Fruit fly (Drosophila melanogaster) whole organism, embryonic: ENCODE results near the gene CG10341.
A peak's percentile ranks its signal among the peaks of the same experiment; 100 is the strongest.

Source experiments
- Antp ChIP-seq: fragments of 200-800 bp; sonication (Bioruptor generic); optimal IDR thresholded peaks from 3 replicates; lab custom pipeline; 2016; ENCODE audit warnings: missing biosample characterization, missing genetic modification characterization
- Atf3 ChIP-seq: fragments of 200-800 bp; sonication (Bioruptor generic); optimal IDR thresholded peaks from 3 replicates; lab custom pipeline; 2016; ENCODE audit warnings: missing biosample characterization, missing genetic modification characterization
- B-H1 ChIP-seq: fragments of 200-800 bp; sonication (Bioruptor generic); IDR thresholded peaks from 3 replicates; pipeline ENCODE4 v1.3.6; 2022; ENCODE audit warnings: missing biosample characterization, missing genetic modification characterization
- CG10654 ChIP-seq: fragments of 200-800 bp; sonication (Bioruptor generic); optimal IDR thresholded peaks from 2 replicates; lab custom pipeline; 2016; ENCODE audit warnings: missing biosample characterization, missing genetic modification characterization
- CG12236 ChIP-seq: fragments of 200-800 bp; sonication (Bioruptor generic); optimal IDR thresholded peaks from 2 replicates; lab custom pipeline; 2016; ENCODE audit warnings: missing biosample characterization, missing genetic modification characterization
- CG1233 ChIP-seq: fragments of 200-800 bp; sonication (Bioruptor generic); optimal IDR thresholded peaks from 4 replicates; lab custom pipeline; 2018; ENCODE audit warnings: missing biosample characterization, mild to moderate bottlenecking, missing genetic modification characterization
- CG14860 ChIP-seq: fragments of 200-800 bp; sonication (Bioruptor generic); IDR thresholded peaks from 3 replicates; pipeline ENCODE4 v1.3.6; 2022; ENCODE audit warnings: missing biosample characterization, missing genetic modification characterization; ENCODE audit not compliant: partially characterized antibody
- CG15269 ChIP-seq: fragments of 200-800 bp; sonication (Bioruptor generic); optimal IDR thresholded peaks from 2 replicates; lab custom pipeline; 2018; ENCODE audit warnings: missing biosample characterization, mild to moderate bottlenecking, missing genetic modification characterization, moderate library complexity
- CG17328 ChIP-seq: fragments of 200-800 bp; sonication (Bioruptor generic); IDR thresholded peaks from 2 replicates; pipeline ENCODE4 v1.3.6; 2022; ENCODE audit warnings: missing biosample characterization, missing genetic modification characterization
- CG17612 ChIP-seq: fragments of 200-800 bp; sonication (Bioruptor generic); IDR thresholded peaks from 2 replicates; pipeline ENCODE4 v1.3.6; 2022; ENCODE audit warnings: missing biosample characterization, missing genetic modification characterization
- CG17912 ChIP-seq: fragments of 200-800 bp; sonication (Bioruptor generic); optimal IDR thresholded peaks from 2 replicates; lab custom pipeline; 2018; ENCODE audit warnings: missing biosample characterization, mild to moderate bottlenecking, missing genetic modification characterization
- CG18764 ChIP-seq: fragments of 200-800 bp; sonication (Bioruptor generic); optimal IDR thresholded peaks from 3 replicates; lab custom pipeline; 2016; ENCODE audit warnings: missing biosample characterization, missing genetic modification characterization
- CG30020 ChIP-seq: fragments of 200-800 bp; optimal IDR thresholded peaks from 2 replicates; lab custom pipeline; 2019; ENCODE audit warnings: missing biosample characterization, mild to moderate bottlenecking, missing genetic modification characterization, moderate library complexity
- CG32767 ChIP-seq: fragments of 200-800 bp; sonication (Bioruptor generic); IDR thresholded peaks from 2 replicates; pipeline ENCODE4 v1.3.6; 2022; ENCODE audit warnings: missing biosample characterization, missing genetic modification characterization
- CG3847 ChIP-seq: fragments of 200-800 bp; sonication (Bioruptor generic); IDR thresholded peaks from 2 replicates; pipeline ENCODE4 v1.3.6; 2022; ENCODE audit warnings: missing biosample characterization, missing genetic modification characterization
- CG4730 ChIP-seq: fragments of 200-800 bp; sonication (Bioruptor generic); IDR thresholded peaks from 2 replicates; pipeline ENCODE4 v1.3.6; 2022; ENCODE audit warnings: missing biosample characterization, missing genetic modification characterization
- CG4820 ChIP-seq: fragments of 200-800 bp; sonication (Bioruptor generic); optimal IDR thresholded peaks from 3 replicates; lab custom pipeline; 2016; ENCODE audit warnings: missing biosample characterization, missing genetic modification characterization
- CG5953 ChIP-seq: fragments of 200-800 bp; sonication (Bioruptor generic); IDR thresholded peaks from 2 replicates; pipeline ENCODE4 v1.3.6; 2022; ENCODE audit warnings: missing biosample characterization, missing genetic modification characterization
- CG9797 ChIP-seq: fragments of 200-800 bp; sonication (Bioruptor generic); optimal IDR thresholded peaks from 3 replicates; lab custom pipeline; 2018; ENCODE audit warnings: missing biosample characterization, mild to moderate bottlenecking, missing genetic modification characterization
- Camta ChIP-seq: fragments of 200-800 bp; sonication (Bioruptor generic); optimal IDR thresholded peaks from 2 replicates; lab custom pipeline; 2016; ENCODE audit warnings: missing biosample characterization, missing genetic modification characterization
- CkIIα-i1 ChIP-seq: fragments of 200-800 bp; sonication (Bioruptor generic); IDR thresholded peaks from 2 replicates; pipeline ENCODE4 v1.3.6; 2022; ENCODE audit warnings: missing biosample characterization, missing genetic modification characterization
- CoRest ChIP-seq: fragments of 200-800 bp; sonication (Bioruptor generic); optimal IDR thresholded peaks from 3 replicates; lab custom pipeline; 2018; ENCODE audit warnings: missing biosample characterization, mild to moderate bottlenecking, missing genetic modification characterization, moderate library complexity
- CrebB ChIP-seq: fragments of 200-800 bp; sonication (Bioruptor generic); optimal IDR thresholded peaks from 3 replicates; lab custom pipeline; 2018; ENCODE audit warnings: missing biosample characterization, mild to moderate bottlenecking, missing genetic modification characterization
- Dfd ChIP-seq, 2 experiments: fragments of >200 bp; optimal IDR thresholded peaks; 2 replicates each; lab custom pipeline; 2017; ENCODE audit warnings: missing biosample characterization in 2 of 2, missing genetic modification characterization in 2 of 2
- Dip3 ChIP-seq: fragments of 200-800 bp; sonication (Bioruptor generic); optimal IDR thresholded peaks from 3 replicates; lab custom pipeline; 2016; ENCODE audit warnings: missing biosample characterization, missing genetic modification characterization
- Fer1 ChIP-seq: fragments of 200-800 bp; sonication (Bioruptor generic); optimal IDR thresholded peaks from 2 replicates; lab custom pipeline; 2017; ENCODE audit warnings: missing biosample characterization, mild to moderate bottlenecking, missing genetic modification characterization
- GATAe ChIP-seq: fragments of 200-800 bp; sonication (Bioruptor generic); conservative IDR thresholded peaks from 2 replicates; pipeline ENCODE4 v1.3.6; 2022; ENCODE audit warnings: missing biosample characterization, missing genetic modification characterization
- HmgZ ChIP-seq: fragments of 200-800 bp; sonication (Bioruptor generic); optimal IDR thresholded peaks from 2 replicates; lab custom pipeline; 2018; ENCODE audit warnings: missing biosample characterization, mild to moderate bottlenecking, missing genetic modification characterization
- Mad ChIP-seq: fragments of 200-800 bp; sonication (Bioruptor generic); optimal IDR thresholded peaks from 2 replicates; lab custom pipeline; 2016; ENCODE audit warnings: missing biosample characterization, missing genetic modification characterization
- NfI ChIP-seq: fragments of 200-800 bp; sonication (Bioruptor generic); optimal IDR thresholded peaks from 3 replicates; lab custom pipeline; 2018; ENCODE audit warnings: missing biosample characterization, mild to moderate bottlenecking, missing genetic modification characterization, moderate library complexity
- Pdp1 ChIP-seq, 2 experiments: fragments of 200-800 bp; sonication (Bioruptor generic); optimal IDR thresholded peaks; 3 replicates each; lab custom pipeline; 2016; ENCODE audit warnings: missing biosample characterization in 2 of 2, missing genetic modification characterization in 2 of 2, mild to moderate bottlenecking in 1 of 2, moderate library complexity in 1 of 2
- Sox102F ChIP-seq: fragments of 200-800 bp; sonication (Bioruptor generic); optimal IDR thresholded peaks from 2 replicates; lab custom pipeline; 2018; ENCODE audit warnings: missing biosample characterization, mild to moderate bottlenecking, missing genetic modification characterization, moderate library complexity
- Sry-β ChIP-seq: fragments of 200-800 bp; sonication (Bioruptor generic); optimal IDR thresholded peaks from 2 replicates; lab custom pipeline; 2018; ENCODE audit warnings: missing biosample characterization, mild to moderate bottlenecking, missing genetic modification characterization, moderate library complexity
- ash1 ChIP-seq: fragments of 200-800 bp; sonication (Bioruptor generic); optimal IDR thresholded peaks from 2 replicates; lab custom pipeline; 2018; ENCODE audit warnings: missing biosample characterization, mild to moderate bottlenecking, missing genetic modification characterization
- chif ChIP-seq, 2 experiments: fragments of 200-800 bp; sonication (Bioruptor generic); optimal IDR thresholded peaks; 3 replicates each; lab custom pipeline; 2016; ENCODE audit warnings: missing biosample characterization in 2 of 2, missing genetic modification characterization in 2 of 2
- dimm ChIP-seq: fragments of 200-800 bp; sonication (Bioruptor generic); IDR thresholded peaks from 2 replicates; pipeline ENCODE4 v1.3.6; 2022; ENCODE audit warnings: missing biosample characterization, missing genetic modification characterization
- disco-r ChIP-seq: fragments of 200-800 bp; sonication (Bioruptor generic); optimal IDR thresholded peaks from 2 replicates; lab custom pipeline; 2016; ENCODE audit warnings: missing biosample characterization, missing genetic modification characterization
- fd96Cb ChIP-seq: fragments of 200-800 bp; sonication (Bioruptor generic); optimal IDR thresholded peaks from 2 replicates; lab custom pipeline; 2018; ENCODE audit warnings: missing biosample characterization, mild to moderate bottlenecking, missing genetic modification characterization, moderate library complexity
- gsb-n ChIP-seq: fragments of 200-800 bp; sonication (Bioruptor generic); optimal IDR thresholded peaks from 3 replicates; lab custom pipeline; 2018; ENCODE audit warnings: missing biosample characterization, mild to moderate bottlenecking, missing genetic modification characterization
- hbn ChIP-seq: fragments of 200-800 bp; sonication (Bioruptor generic); IDR thresholded peaks from 2 replicates; pipeline ENCODE4 v1.3.6; 2022; ENCODE audit warnings: missing biosample characterization, missing genetic modification characterization; ENCODE audit not compliant: partially characterized antibody
- ind ChIP-seq: fragments of 200-800 bp; sonication (Bioruptor generic); optimal IDR thresholded peaks from 3 replicates; lab custom pipeline; 2016; ENCODE audit warnings: missing biosample characterization, missing genetic modification characterization
- jumu ChIP-seq: fragments of 200-800 bp; sonication (Bioruptor generic); optimal IDR thresholded peaks from 3 replicates; lab custom pipeline; 2016; ENCODE audit warnings: missing biosample characterization, missing genetic modification characterization
- maf-S ChIP-seq: fragments of 200-800 bp; sonication (Bioruptor generic); optimal IDR thresholded peaks from 2 replicates; lab custom pipeline; 2016; ENCODE audit warnings: missing biosample characterization, missing genetic modification characterization
- mld ChIP-seq: fragments of 200-800 bp; sonication (Bioruptor generic); IDR thresholded peaks from 3 replicates; pipeline ENCODE4 v1.3.6; 2022; ENCODE audit warnings: missing biosample characterization, missing genetic modification characterization; ENCODE audit not compliant: partially characterized antibody
- nerfin-1 ChIP-seq: fragments of 200-800 bp; sonication (Bioruptor generic); optimal IDR thresholded peaks from 3 replicates; lab custom pipeline; 2019; ENCODE audit warnings: missing biosample characterization, mild to moderate bottlenecking, missing genetic modification characterization, moderate library complexity
- onecut ChIP-seq: fragments of 200-800 bp; sonication (Bioruptor generic); IDR thresholded peaks from 2 replicates; pipeline ENCODE4 v1.3.6; 2022; ENCODE audit warnings: missing biosample characterization, missing genetic modification characterization
- p53 ChIP-seq: fragments of 200-800 bp; sonication (Bioruptor generic); optimal IDR thresholded peaks from 2 replicates; lab custom pipeline; 2016; ENCODE audit warnings: missing biosample characterization, missing genetic modification characterization
- tap ChIP-seq: fragments of 200-800 bp; optimal IDR thresholded peaks from 3 replicates; lab custom pipeline; 2019; ENCODE audit warnings: missing biosample characterization, mild to moderate bottlenecking, missing genetic modification characterization, moderate library complexity
- tna ChIP-seq: fragments of 200-800 bp; sonication (Bioruptor generic); IDR thresholded peaks from 2 replicates; pipeline ENCODE4 v1.3.6; 2022; ENCODE audit warnings: missing biosample characterization, missing genetic modification characterization; ENCODE audit not compliant: partially characterized antibody
- wdn ChIP-seq: fragments of 200-800 bp; sonication (Bioruptor generic); IDR thresholded peaks from 2 replicates; pipeline ENCODE4 v1.3.6; 2022; ENCODE audit warnings: missing biosample characterization, missing genetic modification characterization
- yki ChIP-seq: fragments of >200 bp; optimal IDR thresholded peaks from 3 replicates; lab custom pipeline; 2018
- zfh1 ChIP-seq: fragments of 200-800 bp; sonication (Bioruptor generic); IDR thresholded peaks from 3 replicates; pipeline ENCODE4 v1.3.6; 2022; ENCODE audit warnings: missing biosample characterization, missing genetic modification characterization

The CG10341 gene

dm6 chr2L:18653328-18653675 lies 45.2 kb upstream of the CG10341 start (continued):
- peak; percentile 23 for TF ChIP-seq Mad (GFP tag; lab: Kevin White, UChicago)
- TF ChIP-seq CG9797 (GFP tag; lab: Kevin White, UChicago): no peak
- no peak for TF ChIP-seq disco-r (GFP tag; lab: Kevin White, UChicago)
- peak; percentile 56 for TF ChIP-seq Camta (GFP tag; lab: Kevin White, UChicago)
- peak; percentile 46 for TF ChIP-seq jumu
- TF ChIP-seq hbn (GFP tag; lab: Robert Waterston, UW): no peak
- no peak for TF ChIP-seq HmgZ (tag; lab: Kevin White, UChicago)
- peak; percentile 19 for TF ChIP-seq Sry-β (GFP tag; lab: Kevin White, UChicago)
- TF ChIP-seq CG15269 (tag; lab: Kevin White, UChicago): peak; percentile 62
- no peak for TF ChIP-seq CG30020 (tag; lab: Kevin White, UChicago)
- peak; percentile 51 to 75 for TF ChIP-seq Pdp1 (GFP tag; optimal IDR thresholded peaks at IDR 0.05; lab: Kevin White, UChicago)
- TF ChIP-seq CG4820 (GFP tag; lab: Kevin White, UChicago): peak; percentile 85
- no peak for TF ChIP-seq CG17912 (GFP tag; lab: Kevin White, UChicago)
- peak; percentile 78 for TF ChIP-seq B-H1
- peak; percentile 18 for TF ChIP-seq Fer1
- TF ChIP-seq yki: no peak
- peak; percentile 93 for TF ChIP-seq zfh1 (GFP tag; lab: Robert Waterston, UW)
- TF ChIP-seq maf-S (GFP tag; lab: Kevin White, UChicago): peak; percentile 15
- TF ChIP-seq CoRest: peak; percentile 74
- TF ChIP-seq GATAe (GFP tag; lab: Robert Waterston, UW): no peak
- TF ChIP-seq CG17328 (GFP tag; lab: Robert Waterston, UW): peak; percentile 76
- peak; percentile 34 for TF ChIP-seq onecut (GFP tag; lab: Robert Waterston, UW)
- peak; percentile 65 for TF ChIP-seq nerfin-1 (tag; lab: Kevin White, UChicago)
- TF ChIP-seq Antp (GFP tag; lab: Kevin White, UChicago): no peak
- peak; percentile 70 for TF ChIP-seq CG4730 (GFP tag; lab: Robert Waterston, UW)
- TF ChIP-seq p53 (GFP tag; lab: Kevin White, UChicago): no peak
- TF ChIP-seq tap: peak; percentile 78
- TF ChIP-seq gsb-n (tag; lab: Kevin White, UChicago): peak; percentile 70
- TF ChIP-seq ind (GFP tag; lab: Kevin White, UChicago): peak; percentile 77
- no peak for TF ChIP-seq ash1 (GFP tag; lab: Kevin White, UChicago)
- TF ChIP-seq CrebB (tag; lab: Kevin White, UChicago): no peak
- TF ChIP-seq Dip3 (GFP tag; lab: Kevin White, UChicago): no peak
- TF ChIP-seq Atf3 (GFP tag; lab: Kevin White, UChicago): peak; percentile 15
- peak; percentile 27; the same call in 1 of the 2 replicates for TF ChIP-seq dimm
- TF ChIP-seq fd96Cb (tag; lab: Kevin White, UChicago): peak; percentile 79
- no peak for TF ChIP-seq mld (GFP tag; lab: Robert Waterston, UW)
- TF ChIP-seq wdn (GFP tag; lab: Robert Waterston, UW): no peak
- TF ChIP-seq CG32767 (GFP tag; lab: Robert Waterston, UW): 0 out of 2 replicates have a peak, but pooled peaks have one; percentile 48
- no peak for TF ChIP-seq NfI (GFP tag; lab: Kevin White, UChicago)
- TF ChIP-seq CG5953 (GFP tag; lab: Robert Waterston, UW): peak; percentile 10; the same call in 1 of the 2 replicates
- TF ChIP-seq CG14860 (GFP tag; lab: Robert Waterston, UW): no peak
- TF ChIP-seq CkIIα-i1 (GFP tag; lab: Robert Waterston, UW): no peak
- TF ChIP-seq CG3847 (GFP tag; lab: Robert Waterston, UW): peak; percentile 29; the same call in 1 of the 2 replicates
- no peak for TF ChIP-seq CG12236
- TF ChIP-seq tna (GFP tag; lab: Robert Waterston, UW): no peak
- peak; percentile 61 for TF ChIP-seq CG10654 (GFP tag; lab: Kevin White, UChicago)
- TF ChIP-seq CG17612 (GFP tag; lab: Robert Waterston, UW): peak; percentile 63
- peak; percentile 65 for TF ChIP-seq Sox102F (GFP tag; lab: Kevin White, UChicago)
- TF ChIP-seq CG1233: peak; percentile 71
- peak; percentile 63 for TF ChIP-seq CG18764 (GFP tag; lab: Kevin White, UChicago)
- TF ChIP-seq chif (GFP tag; optimal IDR thresholded peaks at IDR 0.05; lab: Kevin White, UChicago): peak; percentile 42 to 80
- no peak for TF ChIP-seq Dfd (GFP tag; optimal IDR thresholded peaks at IDR 0.05; lab: Kevin White, UChicago)
